Worm (Caenorhabditis elegans) whole organism, L4 larva: ENCODE measurements around the gene K09D9.1.

Experiments
- D1046.2 ChIP-seq: fragments of 200-800 bp; sonication (Bioruptor generic); IDR thresholded peaks from 2 replicates; pipeline ENCODE4 v1.3.6; 2022; ENCODE audit warnings: missing genetic modification characterization, missing compliant biosample characterization
- F10B5.3 ChIP-seq: sonication (generic microtip); optimal IDR thresholded peaks from 2 replicates; lab custom pipeline; 2016; ENCODE audit warnings: mild to moderate bottlenecking, missing genetic modification characterization, missing compliant biosample characterization
- F37D6.2 ChIP-seq: sonication (generic microtip); optimal IDR thresholded peaks from 2 replicates; lab custom pipeline; 2016; ENCODE audit warnings: mild to moderate bottlenecking, missing genetic modification characterization, missing compliant biosample characterization
- F49E8.2 ChIP-seq: sonication (generic microtip); optimal IDR thresholded peaks from 2 replicates; lab custom pipeline; 2016; ENCODE audit warnings: missing compliant biosample characterization, mild to moderate bottlenecking, missing genetic modification characterization, borderline replicate concordance
- R02D3.7 ChIP-seq: fragments of 150-350 bp; sonication (generic microtip); optimal IDR thresholded peaks from 3 replicates; lab custom pipeline; 2014; ENCODE audit warnings: missing biosample characterization, missing genetic modification characterization
- T26A8.4 ChIP-seq: fragments of 200-800 bp; sonication (Bioruptor generic); IDR thresholded peaks from 2 replicates; pipeline ENCODE4 v1.3.6; 2022; ENCODE audit warnings: missing genetic modification characterization, missing compliant biosample characterization
- Y48G9A.11 ChIP-seq: fragments of 200-800 bp; sonication (Bioruptor generic); IDR thresholded peaks from 2 replicates; pipeline ENCODE4 v1.3.6; 2022; ENCODE audit warnings: missing genetic modification reagents, missing genetic modification characterization, missing compliant biosample characterization
- Y5F2A.4 ChIP-seq: fragments of 200-800 bp; sonication (Bioruptor generic); optimal IDR thresholded peaks from 2 replicates; lab custom pipeline; 2018; ENCODE audit warnings: mild to moderate bottlenecking, missing genetic modification characterization, missing compliant biosample characterization
- Y75B8A.6 ChIP-seq: fragments of 200-800 bp; sonication (Bioruptor generic); IDR thresholded peaks from 2 replicates; pipeline ENCODE4 v1.3.6; 2022; ENCODE audit warnings: missing genetic modification reagents, missing genetic modification characterization, missing compliant biosample characterization
- ZK337.2 ChIP-seq: fragments of 200-800 bp; sonication (Bioruptor generic); IDR thresholded peaks from 2 replicates; pipeline ENCODE4 v1.3.6; 2022; ENCODE audit warnings: missing genetic modification reagents, missing genetic modification characterization, missing compliant biosample characterization
- aha-1 ChIP-seq: fragments of 150-350 bp; peaks from one replicate; lab custom pipeline; 2014; ENCODE audit warnings: missing biosample characterization, missing genetic modification characterization
- arid-1 ChIP-seq: fragments of 200-800 bp; sonication (Bioruptor generic); conservative IDR thresholded peaks from 2 replicates; pipeline ENCODE4 v1.3.6; 2022; ENCODE audit warnings: missing genetic modification reagents, missing genetic modification characterization, missing compliant biosample characterization
- attf-4 ChIP-seq: sonication (generic microtip); optimal IDR thresholded peaks from 3 replicates; lab custom pipeline; 2017; ENCODE audit warnings: missing biosample characterization, missing genetic modification characterization
- ctbp-1 ChIP-seq: fragments of 200-800 bp; sonication (Bioruptor generic); IDR thresholded peaks from 2 replicates; pipeline ENCODE4 v1.3.6; 2022; ENCODE audit warnings: missing genetic modification reagents, missing genetic modification characterization, missing compliant biosample characterization
- daf-12 ChIP-seq: fragments of 150-350 bp; optimal IDR thresholded peaks from 2 replicates; lab custom pipeline; 2014; ENCODE audit warnings: missing biosample characterization, missing genetic modification reagents, missing genetic modification characterization
- daf-8 ChIP-seq: fragments of 200-800 bp; sonication (Bioruptor generic); IDR thresholded peaks from 2 replicates; pipeline ENCODE4 v1.3.6; 2022; ENCODE audit warnings: missing genetic modification characterization, missing compliant biosample characterization
- dmd-6 ChIP-seq: fragments of 200-800 bp; sonication (Bioruptor generic); IDR thresholded peaks from 2 replicates; pipeline ENCODE4 v1.3.6; 2022; ENCODE audit warnings: missing genetic modification reagents, missing genetic modification characterization, missing compliant biosample characterization
- dpl-1 ChIP-seq: fragments of 150-350 bp; optimal IDR thresholded peaks from 2 replicates; lab custom pipeline; 2014; ENCODE audit warnings: missing biosample characterization, missing genetic modification reagents, missing genetic modification characterization
- fos-1 ChIP-seq: fragments of 150-350 bp; optimal IDR thresholded peaks from 2 replicates; lab custom pipeline; 2014; ENCODE audit warnings: missing biosample characterization, missing genetic modification characterization
- hlh-30 ChIP-seq: sonication (generic microtip); optimal IDR thresholded peaks from 2 replicates; lab custom pipeline; 2017; ENCODE audit warnings: antibody characterized with exemption, mild to moderate bottlenecking, missing genetic modification characterization, missing compliant biosample characterization; ENCODE audit not compliant: insufficient read depth
- lim-7 ChIP-seq: fragments of 200-800 bp; sonication (Bioruptor generic); IDR thresholded peaks from 2 replicates; pipeline ENCODE4 v1.3.6; 2022; ENCODE audit warnings: missing genetic modification characterization, missing compliant biosample characterization
- lin-13 ChIP-seq: fragments of 150-350 bp; optimal IDR thresholded peaks from 2 replicates; lab custom pipeline; 2014; ENCODE audit warnings: missing biosample characterization, missing genetic modification reagents, missing genetic modification characterization
- lin-39 ChIP-seq: fragments of 150-350 bp; optimal IDR thresholded peaks from 2 replicates; lab custom pipeline; 2014; ENCODE audit warnings: missing biosample characterization, missing genetic modification reagents, missing genetic modification characterization
- lsy-2 ChIP-seq, 2 experiments: fragments of 150-350 bp in 1 of 2; sonication (generic microtip) in 1 of 2; optimal IDR thresholded peaks; 2 replicates each; lab custom pipeline; 2014 to 2017; ENCODE audit warnings: missing biosample characterization in 2 of 2, missing genetic modification characterization in 2 of 2
- mdl-1 ChIP-seq, 2 experiments: fragments of 150-350 bp in 1 of 2; sonication (generic microtip) in 1 of 2; optimal IDR thresholded peaks; 2 replicates each; lab custom pipeline; 2014 to 2017; ENCODE audit warnings: missing biosample characterization in 2 of 2, missing genetic modification characterization in 2 of 2
- mep-1 ChIP-seq: fragments of 150-350 bp; sonication (generic microtip); optimal IDR thresholded peaks from 3 replicates; lab custom pipeline; 2014; ENCODE audit warnings: missing biosample characterization, missing genetic modification characterization
- mxl-3 ChIP-seq: fragments of 200-800 bp; sonication (Bioruptor generic); optimal IDR thresholded peaks from 2 replicates; lab custom pipeline; 2018; ENCODE audit warnings: mild to moderate bottlenecking, missing genetic modification characterization, missing compliant biosample characterization
- nhr-25 ChIP-seq: sonication (generic microtip); optimal IDR thresholded peaks from 2 replicates; lab custom pipeline; 2017; ENCODE audit warnings: missing genetic modification characterization, mild to moderate bottlenecking, missing compliant biosample characterization, antibody characterized with exemption, moderate library complexity, borderline replicate concordance; ENCODE audit not compliant: insufficient read depth
- nhr-28 ChIP-seq: fragments of 150-350 bp; optimal IDR thresholded peaks from 2 replicates; lab custom pipeline; 2014; ENCODE audit warnings: missing biosample characterization, missing genetic modification characterization
- nhr-42 ChIP-seq: fragments of 200-800 bp; sonication (Bioruptor generic); IDR thresholded peaks from 2 replicates; pipeline ENCODE4 v1.3.6; 2022; ENCODE audit warnings: missing genetic modification characterization, missing compliant biosample characterization
- nhr-6 ChIP-seq: fragments of 150-350 bp; optimal IDR thresholded peaks from 2 replicates; lab custom pipeline; 2014; ENCODE audit warnings: missing biosample characterization, missing genetic modification characterization
- nhr-77 ChIP-seq: fragments of 150-350 bp; optimal IDR thresholded peaks from 2 replicates; lab custom pipeline; 2014; ENCODE audit warnings: missing biosample characterization, missing genetic modification characterization
- rbr-2 ChIP-seq: sonication (generic microtip); optimal IDR thresholded peaks from 2 replicates; lab custom pipeline; 2016; ENCODE audit warnings: missing genotype, missing genetic modification characterization, missing compliant biosample characterization
- saeg-2 ChIP-seq: fragments of 200-800 bp; sonication (Bioruptor generic); IDR thresholded peaks from 2 replicates; pipeline ENCODE4 v1.3.6; 2022; ENCODE audit warnings: missing genetic modification reagents, missing genetic modification characterization, missing compliant biosample characterization
- sdz-12 ChIP-seq: fragments of 200-800 bp; sonication (Bioruptor generic); optimal IDR thresholded peaks from 2 replicates; lab custom pipeline; 2018; ENCODE audit warnings: mild to moderate bottlenecking, missing genetic modification characterization, missing compliant biosample characterization
- tag-97 ChIP-seq: fragments of 200-800 bp; sonication (Bioruptor generic); IDR thresholded peaks from 2 replicates; pipeline ENCODE4 v1.3.6; 2022; ENCODE audit warnings: missing genetic modification characterization, missing compliant biosample characterization
- unc-62 ChIP-seq, 3 experiments: fragments of 150-350 bp in 1 of 3; sonication (generic microtip); optimal IDR thresholded peaks in 2 of 3; peaks in 1 of 3; 1 replicate in 1 of 3; 2 replicates in 2 of 3; lab custom pipeline; 2014 to 2017; ENCODE audit warnings: missing biosample characterization in 3 of 3, missing genetic modification characterization in 3 of 3, missing genetic modification reagents in 3 of 3, missing genotype in 1 of 3
- zfp-2 ChIP-seq: sonication (generic microtip); optimal IDR thresholded peaks from 2 replicates; lab custom pipeline; 2016; ENCODE audit warnings: mild to moderate bottlenecking, missing genetic modification characterization, missing compliant biosample characterization
- ztf-11 ChIP-seq: fragments of 150-350 bp; optimal IDR thresholded peaks from 2 replicates; lab custom pipeline; 2014; ENCODE audit warnings: missing biosample characterization, missing genetic modification characterization

The K09D9.1 gene

ce11 chrV:3980228-3980933 lies 44.5 kb upstream of the K09D9.1 start:
- TF ChIP-seq unc-62 (GFP tag; optimal IDR thresholded peaks at IDR 0.05 in 1 of 2; lab: Kevin White, UChicago) = peak in 1 of 2 experiments; percentile 84
- TF ChIP-seq unc-62 (tag; optimal IDR thresholded peaks at IDR 0.05; lab: Kevin White, UChicago) = no peak
- TF ChIP-seq aha-1 (tag; lab: Kevin White, UChicago) = peak; percentile 98
- TF ChIP-seq nhr-42 (GFP tag; lab: Robert Waterston, UW) = no peak
- TF ChIP-seq sdz-12 (GFP tag; lab: Kevin White, UChicago) = no peak
- no peak for TF ChIP-seq lin-13
- TF ChIP-seq nhr-77 = no peak
- TF ChIP-seq tag-97 (GFP tag; lab: Robert Waterston, UW) = no peak
- no peak for TF ChIP-seq nhr-28 (tag; lab: Kevin White, UChicago)
- no peak for TF ChIP-seq saeg-2 (GFP tag; lab: Robert Waterston, UW)
- TF ChIP-seq T26A8.4 (GFP tag; lab: Robert Waterston, UW) = no peak
- TF ChIP-seq R02D3.7 (tag; lab: Kevin White, UChicago) = no peak
- no peak for TF ChIP-seq fos-1 (tag; lab: Kevin White, UChicago)

ce11 chrV:3981680-3982079 lies 43.2 kb upstream of the K09D9.1 start, which contains the start of gene nlp-30:
TSS of gene nlp-30 (plus strand) at chrV:3981980.
- TF ChIP-seq F49E8.2 (no peak), dpl-1 (GFP tag; lab: Kevin White, UChicago) (no peak), rbr-2 (tag; lab: Kevin White, UChicago) (no peak), zfp-2 (no peak), unc-62 (GFP tag; optimal IDR thresholded peaks at IDR 0.05 in 1 of 2; lab: Kevin White, UChicago) (peak in 1 of 2 experiments; percentile 62), unc-62 (tag; optimal IDR thresholded peaks at IDR 0.05; lab: Kevin White, UChicago) (no peak), nhr-42 (GFP tag; lab: Robert Waterston, UW) (no peak), nhr-25 (no peak)

DNA sequence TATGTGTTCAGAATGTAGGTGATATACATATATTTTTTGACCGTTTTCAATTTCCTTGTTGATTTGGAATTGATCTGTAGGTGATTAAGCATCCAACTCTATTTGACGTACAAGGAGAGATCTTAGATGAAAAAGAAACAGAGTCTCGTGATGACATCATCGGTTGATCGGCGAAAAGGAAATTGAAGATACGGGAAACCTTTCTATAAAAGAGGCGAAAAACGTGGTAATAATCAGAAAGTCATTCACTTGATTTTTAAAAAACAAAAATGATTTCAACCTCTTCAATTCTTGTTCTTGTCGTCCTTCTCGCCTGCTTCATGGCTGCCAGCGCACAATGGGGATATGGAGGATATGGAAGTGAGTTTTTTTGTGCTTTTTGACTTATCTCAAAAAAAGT lies 40.7 kb upstream of the K09D9.1 start, which contains the start of gene nlp-29:
Gene nlp-29, plus strand, starts transcription at position 248 of the 400 bp plus-strand sequence.
- no peak for TF ChIP-seq Y5F2A.4
- no peak for TF ChIP-seq arid-1
- no peak for TF ChIP-seq Y48G9A.11
- TF ChIP-seq D1046.2 (GFP tag; lab: Robert Waterston, UW) = no peak
- peak; percentile 38 for TF ChIP-seq mxl-3
- TF ChIP-seq F37D6.2 (tag; lab: Kevin White, UChicago) = no peak
- no peak for TF ChIP-seq ctbp-1
- TF ChIP-seq lsy-2 (tag; optimal IDR thresholded peaks at IDR 0.05; lab: Kevin White, UChicago) = peak in 1 of 2 experiments; percentile 2
- peak; percentile 47 for TF ChIP-seq nhr-25
- TF ChIP-seq ztf-11 (tag; lab: Kevin White, UChicago) = no peak
- TF ChIP-seq tag-97 (GFP tag; lab: Robert Waterston, UW) = no peak
- no peak for TF ChIP-seq nhr-6
- TF ChIP-seq mdl-1 (tag; optimal IDR thresholded peaks at IDR 0.05; lab: Kevin White, UChicago) = no peak
- peak; percentile 56 for TF ChIP-seq hlh-30
- TF ChIP-seq daf-8 (GFP tag; lab: Robert Waterston, UW) = no peak
- TF ChIP-seq lim-7 = no peak
- no peak for TF ChIP-seq mep-1 (tag; lab: Kevin White, UChicago)
- TF ChIP-seq Y75B8A.6 (GFP tag; lab: Robert Waterston, UW) = no peak
- peak; percentile 16; the same call in 1 of the 2 replicates for TF ChIP-seq dmd-6 (GFP tag; lab: Robert Waterston, UW)
- no peak for TF ChIP-seq attf-4 (tag; lab: Kevin White, UChicago)
- TF ChIP-seq, all 104 proteins: peak for 5

ce11 chrV:3985104-3985503 lies 39.7 kb upstream of the K09D9.1 start:
- TF ChIP-seq F10B5.3 (tag; lab: Kevin White, UChicago) = no peak
- no peak for TF ChIP-seq sdz-12 (GFP tag; lab: Kevin White, UChicago)
- TF ChIP-seq lin-39 (tag; lab: Kevin White, UChicago) = no peak
- peak; percentile 60 for TF ChIP-seq aha-1 (tag; lab: Kevin White, UChicago)
- TF ChIP-seq nhr-77 = no peak
- peak; percentile 13 for TF ChIP-seq nhr-25
- TF ChIP-seq ZK337.2 (GFP tag; lab: Robert Waterston, UW) = no peak
- no peak for TF ChIP-seq daf-12
